Worm (Caenorhabditis elegans) whole organism, late embryonic: ENCODE results near the gene dop-3.

Experiments used
- C08G9.2 ChIP-seq: sonication (generic microtip); optimal IDR thresholded peaks from 2 replicates; lab custom pipeline; 2016; ENCODE audit warnings: mild to moderate bottlenecking, missing genetic modification characterization, moderate library complexity, missing compliant biosample characterization
- K09A11.1 ChIP-seq: sonication (generic microtip); optimal IDR thresholded peaks from 2 replicates; lab custom pipeline; 2017; ENCODE audit warnings: antibody characterized with exemption, mild to moderate bottlenecking, missing genetic modification characterization, missing compliant biosample characterization; ENCODE audit not compliant: insufficient read depth
- T23F11.4 ChIP-seq: fragments of 200-800 bp; sonication (Bioruptor generic); optimal IDR thresholded peaks from 2 replicates; lab custom pipeline; 2018; ENCODE audit warnings: mild to moderate bottlenecking, missing genetic modification characterization, missing compliant biosample characterization
- Y22D7AL.16 ChIP-seq: sonication (generic microtip); optimal IDR thresholded peaks from 2 replicates; lab custom pipeline; 2016; ENCODE audit warnings: missing genetic modification characterization, missing compliant biosample characterization
- ahr-1 ChIP-seq: sonication (generic microtip); optimal IDR thresholded peaks from 2 replicates; lab custom pipeline; 2016; ENCODE audit warnings: missing genetic modification characterization, missing compliant biosample characterization
- ceh-14 ChIP-seq: sonication (generic microtip); optimal IDR thresholded peaks from 2 replicates; lab custom pipeline; 2016; ENCODE audit warnings: missing genotype, missing genetic modification characterization, missing compliant biosample characterization
- ceh-18 ChIP-seq: sonication (generic microtip); optimal IDR thresholded peaks from 2 replicates; lab custom pipeline; 2016; ENCODE audit warnings: missing genetic modification characterization, missing compliant biosample characterization
- ceh-19 ChIP-seq: fragments of 200-800 bp; sonication (Bioruptor generic); optimal IDR thresholded peaks from 2 replicates; lab custom pipeline; 2018; ENCODE audit warnings: mild to moderate bottlenecking, missing genetic modification characterization, missing compliant biosample characterization
- ceh-30 ChIP-seq: fragments of 150-350 bp; optimal IDR thresholded peaks from 2 replicates; lab custom pipeline; 2014; ENCODE audit warnings: missing biosample characterization, missing genetic modification characterization
- ceh-45 ChIP-seq: fragments of 200-800 bp; sonication (Bioruptor generic); IDR thresholded peaks from 2 replicates; pipeline ENCODE4 v1.3.6; 2022; ENCODE audit warnings: missing genetic modification reagents, missing genetic modification characterization, missing compliant biosample characterization
- ceh-48 ChIP-seq: sonication (generic microtip); optimal IDR thresholded peaks from 2 replicates; lab custom pipeline; 2016; ENCODE audit warnings: missing genetic modification characterization, inconsistent platforms, missing compliant biosample characterization
- dmd-4 ChIP-seq: sonication (generic microtip); optimal IDR thresholded peaks from 2 replicates; lab custom pipeline; 2016; ENCODE audit warnings: borderline replicate concordance, missing genetic modification characterization, missing compliant biosample characterization
- dve-1 ChIP-seq: sonication (generic microtip); optimal IDR thresholded peaks from 2 replicates; lab custom pipeline; 2017; ENCODE audit warnings: antibody characterized with exemption, mild to moderate bottlenecking, missing genetic modification characterization, missing compliant biosample characterization
- elt-2 ChIP-seq: sonication (generic microtip); optimal IDR thresholded peaks from 2 replicates; lab custom pipeline; 2016; ENCODE audit warnings: missing genetic modification reagents, missing genetic modification characterization, missing compliant biosample characterization
- ets-4 ChIP-seq: sonication (generic microtip); optimal IDR thresholded peaks from 2 replicates; lab custom pipeline; 2016; ENCODE audit warnings: missing genetic modification characterization, missing compliant biosample characterization
- fkh-6 ChIP-seq: sonication (generic microtip); optimal IDR thresholded peaks from 2 replicates; lab custom pipeline; 2016; ENCODE audit warnings: missing genetic modification characterization, missing compliant biosample characterization
- hlh-15 ChIP-seq: sonication (generic microtip); optimal IDR thresholded peaks from 2 replicates; lab custom pipeline; 2016; ENCODE audit warnings: missing genetic modification characterization, missing compliant biosample characterization
- hlh-30 ChIP-seq: sonication (generic microtip); optimal IDR thresholded peaks from 2 replicates; lab custom pipeline; 2017; ENCODE audit warnings: antibody characterized with exemption, missing genetic modification characterization, missing compliant biosample characterization; ENCODE audit not compliant: insufficient read depth
- hlh-6 ChIP-seq: sonication (generic microtip); optimal IDR thresholded peaks from 2 replicates; lab custom pipeline; 2016; ENCODE audit warnings: missing genotype, missing genetic modification characterization, missing compliant biosample characterization
- hlh-8 ChIP-seq: sonication (generic microtip); optimal IDR thresholded peaks from 2 replicates; lab custom pipeline; 2016; ENCODE audit warnings: missing genotype, missing genetic modification characterization, missing compliant biosample characterization
- lim-6 ChIP-seq: sonication (generic microtip); optimal IDR thresholded peaks from 2 replicates; lab custom pipeline; 2016; ENCODE audit warnings: missing genetic modification characterization, missing compliant biosample characterization
- nhr-11 ChIP-seq: fragments of 150-350 bp; optimal IDR thresholded peaks from 2 replicates; lab custom pipeline; 2014; ENCODE audit warnings: missing biosample characterization, missing genetic modification characterization
- npax-4 ChIP-seq: sonication (generic microtip); optimal IDR thresholded peaks from 2 replicates; lab custom pipeline; 2016; ENCODE audit warnings: missing genetic modification characterization, missing compliant biosample characterization
- pag-3 ChIP-seq: sonication (generic microtip); optimal IDR thresholded peaks from 2 replicates; lab custom pipeline; 2016; ENCODE audit warnings: missing compliant biosample characterization, missing genetic modification characterization, borderline replicate concordance
- pat-9 ChIP-seq: fragments of 200-800 bp; sonication (Bioruptor generic); optimal IDR thresholded peaks from 2 replicates; lab custom pipeline; 2018; ENCODE audit warnings: mild to moderate bottlenecking, missing genetic modification characterization, moderate library complexity, missing compliant biosample characterization
- pax-1 ChIP-seq: fragments of 150-350 bp; optimal IDR thresholded peaks from 2 replicates; lab custom pipeline; 2014; ENCODE audit warnings: missing biosample characterization, missing genetic modification characterization
- pqm-1 ChIP-seq: sonication (generic microtip); optimal IDR thresholded peaks from 2 replicates; lab custom pipeline; 2016; ENCODE audit warnings: missing genetic modification characterization, missing compliant biosample characterization
- pros-1 ChIP-seq: fragments of 150-350 bp; optimal IDR thresholded peaks from 2 replicates; lab custom pipeline; 2014; ENCODE audit warnings: missing biosample characterization, missing genetic modification reagents, missing genetic modification characterization
- rnt-1 ChIP-seq: sonication (generic microtip); optimal IDR thresholded peaks from 2 replicates; lab custom pipeline; 2016; ENCODE audit warnings: missing genetic modification characterization, missing compliant biosample characterization
- sox-2 ChIP-seq: fragments of 200-800 bp; sonication (Bioruptor generic); IDR thresholded peaks from 2 replicates; pipeline ENCODE4 v1.3.6; 2022; ENCODE audit warnings: missing genetic modification reagents, missing genetic modification characterization, missing compliant biosample characterization
- sox-4 ChIP-seq: sonication (generic microtip); optimal IDR thresholded peaks from 2 replicates; lab custom pipeline; 2017; ENCODE audit warnings: mild to moderate bottlenecking, missing genetic modification characterization, inconsistent platforms, missing compliant biosample characterization
- tbx-2 ChIP-seq: sonication (generic microtip); optimal IDR thresholded peaks from 2 replicates; lab custom pipeline; 2016; ENCODE audit warnings: missing genetic modification characterization, missing compliant biosample characterization
- ttx-3 ChIP-seq: sonication (generic microtip); optimal IDR thresholded peaks from 2 replicates; lab custom pipeline; 2016; ENCODE audit warnings: missing genetic modification reagents, missing genetic modification characterization, missing compliant biosample characterization
- unc-3 ChIP-seq, 2 experiments: fragments of 200-800 bp in 1 of 2; sonication (Bioruptor generic) in 1 of 2; sonication (generic microtip) in 1 of 2; conservative IDR thresholded peaks in 1 of 2; optimal IDR thresholded peaks in 1 of 2; 2 replicates each; pipeline versions ENCODE4 v1.3.6 to Lab custom; 2016 to 2022; ENCODE audit warnings: missing compliant biosample characterization in 2 of 2, missing genetic modification characterization in 2 of 2, missing genetic modification reagents in 1 of 2
- unc-55 ChIP-seq: sonication (generic microtip); optimal IDR thresholded peaks from 2 replicates; lab custom pipeline; 2017; ENCODE audit warnings: missing biosample characterization, missing genetic modification reagents, missing genetic modification characterization
- unc-86 ChIP-seq: sonication (generic microtip); optimal IDR thresholded peaks from 2 replicates; lab custom pipeline; 2016; ENCODE audit warnings: missing genetic modification characterization, missing compliant biosample characterization
- zip-5 ChIP-seq: sonication (generic microtip); optimal IDR thresholded peaks from 2 replicates; lab custom pipeline; 2016; ENCODE audit warnings: missing genetic modification characterization, missing compliant biosample characterization
- ztf-16 ChIP-seq: sonication (generic microtip); optimal IDR thresholded peaks from 2 replicates; lab custom pipeline; 2017; ENCODE audit warnings: missing genetic modification characterization, missing compliant biosample characterization

The dop-3 gene

ce11 chrX:6606991-6607390, 37.5 kb upstream of the dop-3 start, which contains the start of gene cpr-6:
Gene cpr-6 (plus strand): TSS chrX:6607207.
- TF ChIP-seq ceh-48 (tag; lab: Kevin White, UChicago), result no peak
- TF ChIP-seq elt-2 (tag; lab: Kevin White, UChicago), result peak; percentile 98
- TF ChIP-seq, all 69 proteins: peak for 1

- TF ChIP-seq sox-2 (no peak), ttx-3 (tag; lab: Kevin White, UChicago) (no peak), zip-5 (tag; lab: Kevin White, UChicago) (no peak), unc-3 (GFP tag; conservative IDR thresholded peaks at IDR 0.05; lab: Robert Waterston, UW) (no peak), unc-3 (tag; optimal IDR thresholded peaks at IDR 0.05; lab: Kevin White, UChicago) (no peak), ceh-30 (no peak), ceh-19 (GFP tag; lab: Kevin White, UChicago) (no peak), ceh-14 (tag; lab: Kevin White, UChicago) (no peak)
- TF ChIP-seq, all 69 proteins: peak for 0
These were observed 33.6 kb upstream of the dop-3 start, which contains the start of gene F23G4.1 for ce11 chrX:6603098-6603497. Gene F23G4.1 (minus strand): TSS chrX:6603198.

DNA sequence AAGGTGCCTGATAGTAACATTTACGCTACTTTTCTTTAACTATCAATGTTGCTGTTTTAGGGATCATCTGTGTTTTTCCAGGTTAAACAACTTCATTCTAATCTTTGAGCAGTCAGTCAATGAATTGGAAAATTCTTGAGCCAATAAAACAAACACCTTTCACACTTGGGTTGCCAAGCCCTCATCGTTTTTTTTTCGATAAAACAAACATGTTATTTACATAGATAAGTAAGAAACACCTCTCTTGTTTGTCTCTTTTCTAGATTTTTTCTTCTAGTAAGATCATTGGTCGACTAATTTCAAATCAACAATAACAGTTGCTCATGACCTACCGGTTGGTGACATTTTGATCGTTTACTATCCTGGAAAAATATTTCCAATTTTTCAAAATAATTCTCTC, 32.4 kb upstream of the dop-3 start:
- no peak for TF ChIP-seq ceh-45 (GFP tag; lab: Robert Waterston, UW)
- TF ChIP-seq hlh-6 (tag; lab: Kevin White, UChicago), result no peak
- no peak for TF ChIP-seq ets-4 (tag; lab: Kevin White, UChicago)
- no peak for TF ChIP-seq pag-3 (tag; lab: Kevin White, UChicago)
- TF ChIP-seq K09A11.1 (tag; lab: Kevin White, UChicago), result no peak

ce11 chrX:6598732-6599131, 29.2 kb upstream of the dop-3 start, which contains the start of gene hic-1:
Gene hic-1 (minus strand): TSS chrX:6598832.
- no peak for TF ChIP-seq dve-1 (tag; lab: Kevin White, UChicago)
- no peak for TF ChIP-seq K09A11.1 (tag; lab: Kevin White, UChicago)
- TF ChIP-seq pqm-1, result no peak
- no peak for TF ChIP-seq pat-9 (tag; lab: Kevin White, UChicago)
- TF ChIP-seq elt-2 (tag; lab: Kevin White, UChicago), result no peak
- TF ChIP-seq ceh-14 (tag; lab: Kevin White, UChicago), result no peak
- no peak for TF ChIP-seq C08G9.2 (tag; lab: Kevin White, UChicago)
- TF ChIP-seq pax-1 (tag; lab: Kevin White, UChicago), result no peak
- no peak for TF ChIP-seq lim-6
- TF ChIP-seq dmd-4 (tag; lab: Kevin White, UChicago), result no peak
- TF ChIP-seq ceh-48 (tag; lab: Kevin White, UChicago), result no peak
- TF ChIP-seq rnt-1, result no peak
- no peak for TF ChIP-seq unc-3 (GFP tag; conservative IDR thresholded peaks at IDR 0.05; lab: Robert Waterston, UW)
- no peak for TF ChIP-seq unc-3 (tag; optimal IDR thresholded peaks at IDR 0.05; lab: Kevin White, UChicago)

- TF ChIP-seq T23F11.4, result no peak
- TF ChIP-seq hlh-8, result peak; percentile 8
- TF ChIP-seq unc-55, result peak; percentile 47
These were observed 27.6 kb upstream of the dop-3 start, which contains the start of gene ttr-6 for ce11 chrX:6597089-6597488. Gene ttr-6 (minus strand): TSS chrX:6597121.

DNA sequence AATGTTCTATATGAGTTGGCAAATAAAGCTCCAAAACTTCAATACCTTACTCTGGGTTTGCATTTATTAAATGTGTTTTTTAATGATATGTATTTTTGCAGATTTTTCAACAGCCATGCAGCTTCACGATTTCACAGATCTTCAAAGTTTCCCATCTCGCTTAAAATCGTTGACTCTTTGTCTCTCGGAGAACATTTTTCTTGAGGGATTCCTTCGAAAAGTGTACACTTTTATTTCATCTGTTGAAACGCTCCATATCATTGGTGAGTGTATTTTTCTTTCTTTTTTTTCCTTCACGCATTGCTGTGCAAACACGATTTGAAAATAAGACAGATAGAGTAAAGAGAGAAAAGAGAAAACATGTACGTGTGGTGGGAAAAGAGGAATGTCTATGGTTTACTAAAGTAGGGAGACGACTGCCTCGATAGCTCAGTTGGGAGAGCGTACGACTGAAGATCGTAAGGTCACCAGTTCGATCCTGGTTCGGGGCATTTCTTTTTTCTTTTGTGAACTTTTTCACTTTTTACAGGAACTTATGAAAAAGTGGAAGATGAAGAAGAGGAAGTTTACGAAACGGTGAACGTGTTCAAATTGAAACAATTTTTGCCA, 23.8 kb upstream of the dop-3 start:
- peak; percentile 74 for TF ChIP-seq Y22D7AL.16 (tag; lab: Kevin White, UChicago)
- TF ChIP-seq hlh-8, result peak; percentile 46
- peak; percentile 90 for TF ChIP-seq ceh-19 (GFP tag; lab: Kevin White, UChicago)
- TF ChIP-seq ztf-16 (tag; lab: Kevin White, UChicago), result peak; percentile 77
- peak; percentile 84 for TF ChIP-seq sox-4 (tag; lab: Kevin White, UChicago)
- TF ChIP-seq unc-86 (tag; lab: Kevin White, UChicago), result peak; percentile 84
- no peak for TF ChIP-seq nhr-11
- TF ChIP-seq sox-2, result peak; percentile 82
- TF ChIP-seq hlh-30 (tag; lab: Kevin White, UChicago), result peak; percentile 25
- peak; percentile 77 for TF ChIP-seq npax-4 (tag; lab: Kevin White, UChicago)
- peak; percentile 81 for TF ChIP-seq ceh-14 (tag; lab: Kevin White, UChicago)
- peak; percentile 85 for TF ChIP-seq pat-9 (tag; lab: Kevin White, UChicago)
- peak; percentile 40 for TF ChIP-seq ets-4 (tag; lab: Kevin White, UChicago)
- no peak for TF ChIP-seq pros-1
- peak; percentile 94 for TF ChIP-seq ceh-45 (GFP tag; lab: Robert Waterston, UW)
- peak; percentile 79 for TF ChIP-seq tbx-2 (tag; lab: Kevin White, UChicago)
- peak; percentile 77 for TF ChIP-seq hlh-15 (tag; lab: Kevin White, UChicago)
- peak; percentile 92 for TF ChIP-seq fkh-6 (tag; lab: Kevin White, UChicago)
- TF ChIP-seq ahr-1 (tag; lab: Kevin White, UChicago), result peak; percentile 64
- TF ChIP-seq unc-3 (GFP tag; conservative IDR thresholded peaks at IDR 0.05; lab: Robert Waterston, UW), result peak; percentile 89
- TF ChIP-seq unc-3 (tag; optimal IDR thresholded peaks at IDR 0.05; lab: Kevin White, UChicago), result peak; percentile 80
- TF ChIP-seq ceh-18 (tag; lab: Kevin White, UChicago), result peak; percentile 81
- no peak for TF ChIP-seq unc-55
- peak; percentile 87 for TF ChIP-seq dmd-4 (tag; lab: Kevin White, UChicago)
